Fruit fly (Drosophila melanogaster) whole organism, embryonic: ENCODE results near the gene CG14817.

Experiments
- Asciz ChIP-seq: fragments of 200-800 bp; sonication (Bioruptor generic); optimal IDR thresholded peaks from 2 replicates; lab custom pipeline; 2017; ENCODE audit warnings: missing biosample characterization, mild to moderate bottlenecking, missing genetic modification characterization, missing genetic modification reagents
- Atf-2 ChIP-seq: fragments of 200-800 bp; sonication (Bioruptor generic); optimal IDR thresholded peaks from 2 replicates; lab custom pipeline; 2016; ENCODE audit warnings: missing biosample characterization, missing genetic modification characterization
- CG10147 ChIP-seq: fragments of 200-800 bp; sonication (Bioruptor generic); optimal IDR thresholded peaks from 2 replicates; lab custom pipeline; 2019; ENCODE audit warnings: missing biosample characterization, mild to moderate bottlenecking, missing genetic modification characterization, moderate library complexity
- CG11504 ChIP-seq: fragments of 200-800 bp; sonication (Bioruptor generic); optimal IDR thresholded peaks from 3 replicates; lab custom pipeline; 2019; ENCODE audit warnings: missing biosample characterization, mild to moderate bottlenecking, missing genetic modification characterization, moderate library complexity
- CG11560 ChIP-seq: fragments of 200-800 bp; sonication (Bioruptor generic); IDR thresholded peaks from 3 replicates; pipeline ENCODE4 v1.3.6; 2022; ENCODE audit warnings: missing biosample characterization, missing genetic modification characterization
- CG12155 ChIP-seq: fragments of 200-800 bp; sonication (Bioruptor generic); optimal IDR thresholded peaks from 3 replicates; lab custom pipeline; 2016; ENCODE audit warnings: missing biosample characterization, missing genetic modification characterization
- CG15073 ChIP-seq: fragments of 200-800 bp; sonication (Bioruptor generic); optimal IDR thresholded peaks from 2 replicates; lab custom pipeline; 2016; ENCODE audit warnings: missing biosample characterization, missing genetic modification characterization
- CG18599 ChIP-seq: fragments of 200-800 bp; sonication (Bioruptor generic); optimal IDR thresholded peaks from 3 replicates; lab custom pipeline; 2017; ENCODE audit warnings: missing biosample characterization, missing genetic modification characterization, mild to moderate bottlenecking, moderate library complexity, missing genetic modification reagents
- CG2129 ChIP-seq: fragments of 200-800 bp; sonication (Bioruptor generic); IDR thresholded peaks from 2 replicates; pipeline ENCODE4 v1.3.6; 2022; ENCODE audit warnings: missing biosample characterization, missing genetic modification characterization; ENCODE audit not compliant: partially characterized antibody
- CG2678 ChIP-seq: fragments of 200-800 bp; sonication (Bioruptor generic); optimal IDR thresholded peaks from 3 replicates; lab custom pipeline; 2019; ENCODE audit warnings: missing biosample characterization, mild to moderate bottlenecking, missing genetic modification characterization, moderate library complexity
- CG33213 ChIP-seq: fragments of 200-800 bp; sonication (Bioruptor generic); optimal IDR thresholded peaks from 3 replicates; lab custom pipeline; 2016; ENCODE audit warnings: missing biosample characterization, missing genetic modification characterization
- CG34376 ChIP-seq: fragments of 200-800 bp; sonication (Bioruptor generic); optimal IDR thresholded peaks from 2 replicates; lab custom pipeline; 2018; ENCODE audit warnings: missing biosample characterization, mild to moderate bottlenecking, missing genetic modification characterization
- CG3726 ChIP-seq: fragments of 200-800 bp; sonication (Bioruptor generic); IDR thresholded peaks from 3 replicates; pipeline ENCODE4, ENCODE4 v1.3.6; 2022; ENCODE audit warnings: missing biosample characterization, missing genetic modification characterization
- CG42726 ChIP-seq: fragments of 200-800 bp; sonication (Bioruptor generic); IDR thresholded peaks from 2 replicates; pipeline ENCODE4 v1.3.6; 2022; ENCODE audit warnings: missing biosample characterization, missing genetic modification characterization; ENCODE audit not compliant: partially characterized antibody
- CG6272 ChIP-seq: fragments of 200-800 bp; sonication (Bioruptor generic); IDR thresholded peaks from 2 replicates; pipeline ENCODE4 v1.3.6; 2022; ENCODE audit warnings: missing biosample characterization, missing genetic modification characterization
- CG7987 ChIP-seq: fragments of 200-800 bp; sonication (Bioruptor generic); optimal IDR thresholded peaks from 2 replicates; lab custom pipeline; 2018; ENCODE audit warnings: missing biosample characterization, mild to moderate bottlenecking, missing genetic modification characterization, moderate library complexity
- CG8089 ChIP-seq: fragments of 200-800 bp; sonication (Bioruptor generic); optimal IDR thresholded peaks from 3 replicates; lab custom pipeline; 2016; ENCODE audit warnings: missing biosample characterization, missing genetic modification characterization
- CG8388 ChIP-seq: fragments of 200-800 bp; sonication (Bioruptor generic); optimal IDR thresholded peaks from 2 replicates; lab custom pipeline; 2019; ENCODE audit warnings: missing biosample characterization, mild to moderate bottlenecking, missing genetic modification characterization, moderate library complexity
- CG8944 ChIP-seq: fragments of 200-800 bp; sonication (Bioruptor generic); optimal IDR thresholded peaks from 3 replicates; lab custom pipeline; 2016; ENCODE audit warnings: missing biosample characterization, missing genetic modification characterization
- CG9727 ChIP-seq: fragments of 200-800 bp; sonication (Bioruptor generic); optimal IDR thresholded peaks from 3 replicates; lab custom pipeline; 2017; ENCODE audit warnings: missing biosample characterization, mild to moderate bottlenecking, missing genetic modification characterization
- CG9797 ChIP-seq: fragments of 200-800 bp; sonication (Bioruptor generic); optimal IDR thresholded peaks from 3 replicates; lab custom pipeline; 2018; ENCODE audit warnings: missing biosample characterization, mild to moderate bottlenecking, missing genetic modification characterization
- CkIIα-i1 ChIP-seq: fragments of 200-800 bp; sonication (Bioruptor generic); IDR thresholded peaks from 2 replicates; pipeline ENCODE4 v1.3.6; 2022; ENCODE audit warnings: missing biosample characterization, missing genetic modification characterization
- Dref ChIP-seq: fragments of 200-800 bp; sonication (Bioruptor generic); IDR thresholded peaks from 2 replicates; pipeline ENCODE4 v1.3.6; 2022; ENCODE audit warnings: missing biosample characterization, missing genetic modification characterization
- Gsc ChIP-seq: fragments of 200-800 bp; sonication (Bioruptor generic); IDR thresholded peaks from 2 replicates; pipeline ENCODE4 v1.3.6; 2022; ENCODE audit warnings: missing biosample characterization, missing genetic modification characterization
- HmgZ ChIP-seq: fragments of 200-800 bp; sonication (Bioruptor generic); optimal IDR thresholded peaks from 2 replicates; lab custom pipeline; 2018; ENCODE audit warnings: missing biosample characterization, mild to moderate bottlenecking, missing genetic modification characterization
- NC2β ChIP-seq: fragments of 200-800 bp; sonication (Bioruptor generic); optimal IDR thresholded peaks from 2 replicates; lab custom pipeline; 2016; ENCODE audit warnings: missing biosample characterization, missing genetic modification characterization
- Nf-YC ChIP-seq: fragments of 200-800 bp; optimal IDR thresholded peaks from 3 replicates; lab custom pipeline; 2019; ENCODE audit warnings: missing biosample characterization, mild to moderate bottlenecking, missing genetic modification characterization, moderate library complexity
- NfI ChIP-seq: fragments of 200-800 bp; sonication (Bioruptor generic); optimal IDR thresholded peaks from 3 replicates; lab custom pipeline; 2018; ENCODE audit warnings: missing biosample characterization, mild to moderate bottlenecking, missing genetic modification characterization, moderate library complexity
- Spps ChIP-seq: fragments of 200-800 bp; sonication (Bioruptor generic); optimal IDR thresholded peaks from 2 replicates; lab custom pipeline; 2018; ENCODE audit warnings: missing biosample characterization, mild to moderate bottlenecking, missing genetic modification characterization
- Sry-β ChIP-seq: fragments of 200-800 bp; sonication (Bioruptor generic); optimal IDR thresholded peaks from 2 replicates; lab custom pipeline; 2018; ENCODE audit warnings: missing biosample characterization, mild to moderate bottlenecking, missing genetic modification characterization, moderate library complexity
- Sry-δ ChIP-seq: fragments of 200-800 bp; sonication (Bioruptor generic); optimal IDR thresholded peaks from 2 replicates; lab custom pipeline; 2016; ENCODE audit warnings: missing biosample characterization, missing genetic modification characterization
- Stat92E ChIP-seq, 3 experiments: fragments of >200 bp in 2 of 3; fragments of 200-800 bp in 1 of 3; sonication (Bioruptor generic) in 1 of 3; optimal IDR thresholded peaks; 2 replicates each; lab custom pipeline; 2017 to 2019; ENCODE audit warnings: missing biosample characterization in 3 of 3, missing genetic modification characterization in 3 of 3, mild to moderate bottlenecking in 1 of 3, moderate library complexity in 1 of 3
- al ChIP-seq: fragments of 200-800 bp; sonication (Bioruptor generic); IDR thresholded peaks from 2 replicates; pipeline ENCODE4 v1.3.6; 2022; ENCODE audit warnings: missing biosample characterization, missing genetic modification characterization
- ap ChIP-seq: fragments of 200-800 bp; sonication (Bioruptor generic); IDR thresholded peaks from 2 replicates; pipeline ENCODE4 v1.3.6; 2022; ENCODE audit warnings: missing biosample characterization, missing genetic modification characterization
- bsh ChIP-seq, 2 experiments: fragments of 200-800 bp; sonication (Bioruptor generic); optimal IDR thresholded peaks; 2 replicates each; lab custom pipeline; 2017 to 2018; ENCODE audit warnings: mild to moderate bottlenecking in 2 of 2, missing biosample characterization in 2 of 2, missing genetic modification characterization in 2 of 2, moderate library complexity in 1 of 2
- dati ChIP-seq: fragments of 200-800 bp; sonication (Bioruptor generic); IDR thresholded peaks from 2 replicates; pipeline ENCODE4 v1.3.6; 2022; ENCODE audit warnings: missing biosample characterization, missing genetic modification characterization
- emc ChIP-seq: fragments of 200-800 bp; sonication (Bioruptor generic); optimal IDR thresholded peaks from 2 replicates; lab custom pipeline; 2016; ENCODE audit warnings: missing biosample characterization, missing genetic modification characterization
- eve ChIP-seq, 2 experiments: fragments of >200 bp; optimal IDR thresholded peaks; 2 replicates each; lab custom pipeline; 2017; ENCODE audit warnings: missing biosample characterization in 2 of 2, missing genetic modification characterization in 2 of 2
- fd96Cb ChIP-seq: fragments of 200-800 bp; sonication (Bioruptor generic); optimal IDR thresholded peaks from 2 replicates; lab custom pipeline; 2018; ENCODE audit warnings: missing biosample characterization, mild to moderate bottlenecking, missing genetic modification characterization, moderate library complexity
- grn ChIP-seq: fragments of 200-800 bp; sonication (Bioruptor generic); optimal IDR thresholded peaks from 3 replicates; lab custom pipeline; 2017; ENCODE audit warnings: missing biosample characterization, missing genetic modification characterization
- mam ChIP-seq: fragments of 200-800 bp; sonication (Bioruptor generic); optimal IDR thresholded peaks from 3 replicates; lab custom pipeline; 2016; ENCODE audit warnings: missing biosample characterization, missing genetic modification characterization
- nmo ChIP-seq: fragments of 200-800 bp; sonication (Bioruptor generic); optimal IDR thresholded peaks from 2 replicates; lab custom pipeline; 2018; ENCODE audit warnings: missing biosample characterization, mild to moderate bottlenecking, missing genetic modification characterization, moderate library complexity
- phol ChIP-seq: fragments of 200-800 bp; sonication (Bioruptor generic); optimal IDR thresholded peaks from 3 replicates; lab custom pipeline; 2018; ENCODE audit warnings: missing biosample characterization, mild to moderate bottlenecking, missing genetic modification characterization, moderate library complexity
- pzg ChIP-seq: fragments of 200-800 bp; sonication (Bioruptor generic); optimal IDR thresholded peaks from 3 replicates; lab custom pipeline; 2018; ENCODE audit warnings: missing biosample characterization, mild to moderate bottlenecking, missing genetic modification characterization, moderate library complexity
- run ChIP-seq: fragments of 200-800 bp; sonication (Bioruptor generic); optimal IDR thresholded peaks from 3 replicates; lab custom pipeline; 2018; ENCODE audit warnings: missing biosample characterization, mild to moderate bottlenecking, missing genetic modification characterization
- slou ChIP-seq: fragments of 200-800 bp; sonication (Bioruptor generic); optimal IDR thresholded peaks from 3 replicates; lab custom pipeline; 2016; ENCODE audit warnings: missing biosample characterization, missing genetic modification characterization
- tna ChIP-seq: fragments of 200-800 bp; sonication (Bioruptor generic); IDR thresholded peaks from 2 replicates; pipeline ENCODE4 v1.3.6; 2022; ENCODE audit warnings: missing biosample characterization, missing genetic modification characterization; ENCODE audit not compliant: partially characterized antibody
- toy ChIP-seq: fragments of 200-800 bp; sonication (Bioruptor generic); IDR thresholded peaks from 2 replicates; pipeline ENCODE4 v1.3.6; 2022; ENCODE audit warnings: missing biosample characterization, missing genetic modification characterization
- twi ChIP-seq: fragments of 200-800 bp; optimal IDR thresholded peaks from 2 replicates; lab custom pipeline; 2019; ENCODE audit warnings: missing biosample characterization, mild to moderate bottlenecking, missing genetic modification characterization, moderate library complexity
- vfl ChIP-seq: fragments of 200-800 bp; sonication (Bioruptor generic); optimal IDR thresholded peaks from 2 replicates; lab custom pipeline; 2016; ENCODE audit warnings: missing biosample characterization, missing genetic modification characterization
- wdn ChIP-seq: fragments of 200-800 bp; sonication (Bioruptor generic); IDR thresholded peaks from 2 replicates; pipeline ENCODE4 v1.3.6; 2022; ENCODE audit warnings: missing biosample characterization, missing genetic modification characterization

CG14817 gene

DNA sequence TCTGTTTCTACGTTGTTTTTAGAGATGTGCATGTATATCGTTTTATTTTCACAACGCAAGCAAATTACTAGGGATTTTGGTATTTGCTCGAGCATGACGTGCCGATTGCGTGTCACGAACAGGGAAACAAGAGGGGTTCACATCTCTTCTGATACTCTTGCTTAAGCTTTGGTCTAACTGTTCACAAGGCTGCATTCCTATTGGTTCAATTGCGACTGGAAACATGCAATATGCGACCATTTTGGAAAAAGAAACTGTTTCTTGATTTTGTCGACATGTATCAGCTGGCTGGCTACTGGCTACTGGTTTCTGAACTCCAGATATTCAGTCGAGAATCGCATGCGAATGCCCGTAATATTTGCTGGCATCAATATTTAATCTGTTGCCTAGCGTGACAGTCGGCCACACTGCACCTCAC is 3.1 kb upstream of the CG14817 start, which contains the start of gene Coa8 (continued):
- TF ChIP-seq CG15073 (no peak), CG3726 (GFP tag; lab: Robert Waterston, UW) (no peak), twi (tag; lab: Kevin White, UChicago) (no peak), Atf-2 (GFP tag; lab: Kevin White, UChicago) (no peak), emc (GFP tag; lab: Kevin White, UChicago) (no peak), CG11560 (no peak), vfl (GFP tag; lab: Kevin White, UChicago) (no peak), fd96Cb (tag; lab: Kevin White, UChicago) (no peak), nmo (GFP tag; lab: Kevin White, UChicago) (peak; percentile 40), CG9797 (GFP tag; lab: Kevin White, UChicago) (peak; percentile 33), Nf-YC (tag; lab: Kevin White, UChicago) (peak; percentile 31), CG2129 (GFP tag; lab: Robert Waterston, UW) (no peak), al (no peak; the same call in 1 of the 2 replicates), CG42726 (GFP tag; lab: Robert Waterston, UW) (no peak), Dref (GFP tag; lab: Robert Waterston, UW) (no peak), grn (GFP tag; lab: Kevin White, UChicago) (no peak), mam (peak; percentile 40), CG2678 (no peak), ap (GFP tag; lab: Robert Waterston, UW) (no peak), CG8089 (peak; percentile 23), CkIIα-i1 (GFP tag; lab: Robert Waterston, UW) (no peak), CG9727 (GFP tag; lab: Kevin White, UChicago) (no peak), run (no peak), dati (no peak), CG10147 (GFP tag; lab: Kevin White, UChicago) (peak; percentile 3), CG7987 (GFP tag; lab: Kevin White, UChicago) (no peak), CG18599 (GFP tag; lab: Kevin White, UChicago) (peak; percentile 56), CG8944 (no peak), eve (GFP tag; optimal IDR thresholded peaks at IDR 0.05; lab: Kevin White, UChicago) (no peak), tna (no peak), CG11504 (no peak), Spps (tag; lab: Kevin White, UChicago) (no peak), HmgZ (peak; percentile 53), CG34376 (GFP tag; lab: Kevin White, UChicago) (peak; percentile 30), CG6272 (GFP tag; lab: Robert Waterston, UW) (0 out of 2 replicates have a peak, but pooled peaks have one; percentile 5), toy (GFP tag; lab: Robert Waterston, UW) (no peak), NfI (GFP tag; lab: Kevin White, UChicago) (peak; percentile 51), bsh (GFP tag; optimal IDR thresholded peaks at IDR 0.05; lab: Kevin White, UChicago) (peak in 1 of 2 experiments; percentile 11), CG8388 (GFP tag; lab: Kevin White, UChicago) (no peak), wdn (GFP tag; lab: Robert Waterston, UW) (no peak), CG33213 (GFP tag; lab: Kevin White, UChicago) (no peak), Sry-β (GFP tag; lab: Kevin White, UChicago) (no peak), CG12155 (GFP tag; lab: Kevin White, UChicago) (peak; percentile 11), phol (tag; lab: Kevin White, UChicago) (peak; percentile 45), Stat92E (GFP tag; optimal IDR thresholded peaks at IDR 0.05; lab: Kevin White, UChicago) (no peak), Sry-δ (GFP tag; lab: Kevin White, UChicago) (peak; percentile 52), NC2β (GFP tag; lab: Kevin White, UChicago) (no peak), Asciz (GFP tag; lab: Kevin White, UChicago) (no peak), pzg (peak; percentile 46), Gsc (no peak), slou (GFP tag; lab: Kevin White, UChicago) (no peak)
